Fruit fly (Drosophila melanogaster) whole organism, embryonic: ENCODE measurements around the gene Acyp2.

ENCODE experiments used
- Aef1 ChIP-seq: fragments of 200-800 bp; sonication (Bioruptor generic); IDR thresholded peaks from 3 replicates; pipeline ENCODE4 v1.3.6; 2022; ENCODE audit warnings: missing biosample characterization, missing genetic modification characterization
- B-H2 ChIP-seq: fragments of 200-800 bp; sonication (Bioruptor generic); optimal IDR thresholded peaks from 2 replicates; lab custom pipeline; 2018; ENCODE audit warnings: missing biosample characterization, mild to moderate bottlenecking, missing genetic modification characterization
- CG10267 ChIP-seq: fragments of 200-800 bp; sonication (Bioruptor generic); optimal IDR thresholded peaks from 2 replicates; lab custom pipeline; 2018; ENCODE audit warnings: missing biosample characterization, mild to moderate bottlenecking, missing genetic modification characterization, moderate library complexity
- CG10959 ChIP-seq: fragments of 200-800 bp; sonication (Bioruptor generic); IDR thresholded peaks from 2 replicates; pipeline ENCODE4 v1.3.6; 2022; ENCODE audit warnings: missing biosample characterization, missing genetic modification characterization
- CG13287 ChIP-seq: fragments of 200-800 bp; sonication (Bioruptor generic); IDR thresholded peaks from 2 replicates; pipeline ENCODE4 v1.3.6; 2022; ENCODE audit warnings: missing biosample characterization, missing genetic modification characterization; ENCODE audit not compliant: partially characterized antibody
- CG14050 ChIP-seq: fragments of 200-800 bp; sonication (Bioruptor generic); IDR thresholded peaks from 3 replicates; pipeline ENCODE4 v1.3.6; 2022; ENCODE audit warnings: missing biosample characterization, missing genetic modification characterization
- CG16779 ChIP-seq: fragments of 200-800 bp; sonication (Bioruptor generic); IDR thresholded peaks from 2 replicates; pipeline ENCODE4 v1.3.6; 2022; ENCODE audit warnings: missing biosample characterization, missing genetic modification characterization
- CG18011 ChIP-seq: fragments of 200-800 bp; sonication (Bioruptor generic); optimal IDR thresholded peaks from 2 replicates; lab custom pipeline; 2017; ENCODE audit warnings: missing biosample characterization, missing genetic modification characterization, mild to moderate bottlenecking, moderate library complexity, missing genotype
- CG18476 ChIP-seq: fragments of 200-800 bp; sonication (Bioruptor generic); optimal IDR thresholded peaks from 2 replicates; lab custom pipeline; 2016; ENCODE audit warnings: missing biosample characterization, mild to moderate bottlenecking, missing genetic modification characterization
- CG30403 ChIP-seq: fragments of 200-800 bp; sonication (Bioruptor generic); optimal IDR thresholded peaks from 3 replicates; lab custom pipeline; 2016; ENCODE audit warnings: missing biosample characterization, missing genetic modification characterization
- CG34224 ChIP-seq: fragments of 200-800 bp; sonication (Bioruptor generic); IDR thresholded peaks from 3 replicates; pipeline ENCODE4 v1.3.6; 2022; ENCODE audit warnings: missing biosample characterization, missing genetic modification characterization; ENCODE audit not compliant: partially characterized antibody
- CG4328 ChIP-seq: fragments of 200-800 bp; sonication (Bioruptor generic); optimal IDR thresholded peaks from 3 replicates; lab custom pipeline; 2017; ENCODE audit warnings: missing biosample characterization, missing genetic modification reagents, missing genetic modification characterization
- CG4360 ChIP-seq: fragments of 200-800 bp; sonication (Bioruptor generic); IDR thresholded peaks from 2 replicates; pipeline ENCODE4 v1.3.6; 2022; ENCODE audit warnings: missing biosample characterization, missing genetic modification characterization
- CG4730 ChIP-seq: fragments of 200-800 bp; sonication (Bioruptor generic); IDR thresholded peaks from 2 replicates; pipeline ENCODE4 v1.3.6; 2022; ENCODE audit warnings: missing biosample characterization, missing genetic modification characterization
- CG7839 ChIP-seq: fragments of 200-800 bp; sonication (Bioruptor generic); optimal IDR thresholded peaks from 3 replicates; lab custom pipeline; 2018; ENCODE audit warnings: missing biosample characterization, mild to moderate bottlenecking, missing genetic modification characterization, moderate library complexity
- CG8359 ChIP-seq: fragments of 200-800 bp; sonication (Bioruptor generic); optimal IDR thresholded peaks from 2 replicates; lab custom pipeline; 2017; ENCODE audit warnings: missing biosample characterization, mild to moderate bottlenecking, missing genetic modification characterization, borderline replicate concordance
- CG8765 ChIP-seq: fragments of 200-800 bp; sonication (Bioruptor generic); IDR thresholded peaks from 2 replicates; pipeline ENCODE4 v1.3.6; 2022; ENCODE audit warnings: missing biosample characterization, missing genetic modification characterization
- CG9817 ChIP-seq: fragments of 200-800 bp; sonication (Bioruptor generic); optimal IDR thresholded peaks from 2 replicates; lab custom pipeline; 2018; ENCODE audit warnings: missing biosample characterization, mild to moderate bottlenecking, missing genetic modification characterization, moderate library complexity
- CkIIα-i1 ChIP-seq: fragments of 200-800 bp; sonication (Bioruptor generic); IDR thresholded peaks from 2 replicates; pipeline ENCODE4 v1.3.6; 2022; ENCODE audit warnings: missing biosample characterization, missing genetic modification characterization
- Doc3 ChIP-seq: fragments of 200-800 bp; sonication (Bioruptor generic); IDR thresholded peaks from 3 replicates; pipeline ENCODE4 v1.3.6; 2022; ENCODE audit warnings: missing biosample characterization, missing genetic modification characterization; ENCODE audit not compliant: partially characterized antibody
- Dp ChIP-seq: fragments of 200-800 bp; sonication (Bioruptor generic); optimal IDR thresholded peaks from 2 replicates; lab custom pipeline; 2018; ENCODE audit warnings: missing biosample characterization, mild to moderate bottlenecking, missing genetic modification characterization, moderate library complexity
- Dref ChIP-seq: fragments of 200-800 bp; sonication (Bioruptor generic); IDR thresholded peaks from 2 replicates; pipeline ENCODE4 v1.3.6; 2022; ENCODE audit warnings: missing biosample characterization, missing genetic modification characterization
- Gsc ChIP-seq: fragments of 200-800 bp; sonication (Bioruptor generic); IDR thresholded peaks from 2 replicates; pipeline ENCODE4 v1.3.6; 2022; ENCODE audit warnings: missing biosample characterization, missing genetic modification characterization
- HLH54F ChIP-seq: fragments of 200-800 bp; sonication (Bioruptor generic); optimal IDR thresholded peaks from 3 replicates; lab custom pipeline; 2016; ENCODE audit warnings: missing biosample characterization, missing genetic modification characterization
- HmgD ChIP-seq: fragments of 200-800 bp; sonication (Bioruptor generic); optimal IDR thresholded peaks from 3 replicates; lab custom pipeline; 2016; ENCODE audit warnings: missing biosample characterization, missing genetic modification characterization
- HmgZ ChIP-seq: fragments of 200-800 bp; sonication (Bioruptor generic); optimal IDR thresholded peaks from 2 replicates; lab custom pipeline; 2018; ENCODE audit warnings: missing biosample characterization, mild to moderate bottlenecking, missing genetic modification characterization
- Hr51 ChIP-seq, 2 experiments: fragments of 200-800 bp; sonication (Bioruptor generic); optimal IDR thresholded peaks; 2 replicates in 1 of 2; 3 replicates in 1 of 2; lab custom pipeline; 2016 to 2018; ENCODE audit warnings: missing biosample characterization in 2 of 2, missing genetic modification characterization in 2 of 2, mild to moderate bottlenecking in 1 of 2, moderate library complexity in 1 of 2
- Optix ChIP-seq: fragments of 200-800 bp; sonication (Bioruptor generic); IDR thresholded peaks from 3 replicates; pipeline ENCODE4 v1.3.6; 2022; ENCODE audit warnings: missing biosample characterization, missing genetic modification characterization
- Sin3A ChIP-seq: fragments of >200 bp; optimal IDR thresholded peaks from 2 replicates; lab custom pipeline; 2018
- Sox102F ChIP-seq: fragments of 200-800 bp; sonication (Bioruptor generic); optimal IDR thresholded peaks from 2 replicates; lab custom pipeline; 2018; ENCODE audit warnings: missing biosample characterization, mild to moderate bottlenecking, missing genetic modification characterization, moderate library complexity
- ash1 ChIP-seq: fragments of 200-800 bp; sonication (Bioruptor generic); optimal IDR thresholded peaks from 2 replicates; lab custom pipeline; 2018; ENCODE audit warnings: missing biosample characterization, mild to moderate bottlenecking, missing genetic modification characterization
- btn ChIP-seq: fragments of 200-800 bp; sonication (Bioruptor generic); optimal IDR thresholded peaks from 2 replicates; lab custom pipeline; 2016; ENCODE audit warnings: missing biosample characterization, missing genetic modification characterization
- cas ChIP-seq: fragments of 200-800 bp; sonication (Bioruptor generic); IDR thresholded peaks from 2 replicates; pipeline ENCODE4 v1.3.6; 2022; ENCODE audit warnings: missing biosample characterization, missing genetic modification characterization
- chm ChIP-seq: fragments of 200-800 bp; sonication (Bioruptor generic); IDR thresholded peaks from 2 replicates; pipeline ENCODE4 v1.3.6; 2022; ENCODE audit warnings: missing biosample characterization, missing genetic modification characterization
- ci ChIP-seq: fragments of 200-800 bp; sonication (Bioruptor generic); IDR thresholded peaks from 3 replicates; pipeline ENCODE4 v1.3.6; 2022; ENCODE audit warnings: missing biosample characterization, missing genetic modification characterization
- fd96Cb ChIP-seq: fragments of 200-800 bp; sonication (Bioruptor generic); optimal IDR thresholded peaks from 2 replicates; lab custom pipeline; 2018; ENCODE audit warnings: missing biosample characterization, mild to moderate bottlenecking, missing genetic modification characterization, moderate library complexity
- fru ChIP-seq: fragments of >200 bp; optimal IDR thresholded peaks from 2 replicates; lab custom pipeline; 2017
- grau ChIP-seq: fragments of 200-800 bp; optimal IDR thresholded peaks from 3 replicates; lab custom pipeline; 2019; ENCODE audit warnings: missing biosample characterization, mild to moderate bottlenecking, missing genetic modification characterization, moderate library complexity
- gsb ChIP-seq: fragments of 200-800 bp; sonication (Bioruptor generic); IDR thresholded peaks from 2 replicates; pipeline ENCODE4 v1.3.6; 2022; ENCODE audit warnings: missing biosample characterization, missing genetic modification characterization
- ham ChIP-seq: fragments of 200-800 bp; sonication (Bioruptor generic); IDR thresholded peaks from 2 replicates; pipeline ENCODE4 v1.3.6; 2022; ENCODE audit warnings: missing biosample characterization, missing genetic modification characterization
- hth ChIP-seq: fragments of >200 bp; optimal IDR thresholded peaks from 2 replicates; lab custom pipeline; 2017; ENCODE audit warnings: inconsistent platforms
- mam ChIP-seq: fragments of 200-800 bp; sonication (Bioruptor generic); optimal IDR thresholded peaks from 3 replicates; lab custom pipeline; 2016; ENCODE audit warnings: missing biosample characterization, missing genetic modification characterization
- mirr ChIP-seq: fragments of 200-800 bp; sonication (Bioruptor generic); optimal IDR thresholded peaks from 3 replicates; lab custom pipeline; 2018; ENCODE audit warnings: missing biosample characterization, mild to moderate bottlenecking, missing genetic modification characterization
- peb ChIP-seq: fragments of 200-800 bp; sonication (Bioruptor generic); IDR thresholded peaks from 2 replicates; pipeline ENCODE4 v1.3.6; 2022; ENCODE audit warnings: missing biosample characterization, missing genetic modification characterization
- pho ChIP-seq: fragments of 200-800 bp; sonication (Bioruptor generic); optimal IDR thresholded peaks from 2 replicates; lab custom pipeline; 2016; ENCODE audit warnings: missing biosample characterization, missing genetic modification characterization
- sd ChIP-seq: fragments of 200-800 bp; sonication (Bioruptor generic); optimal IDR thresholded peaks from 3 replicates; lab custom pipeline; 2018; ENCODE audit warnings: missing biosample characterization, mild to moderate bottlenecking, missing genetic modification characterization, moderate library complexity
- sens-2 ChIP-seq: fragments of 200-800 bp; sonication (Bioruptor generic); IDR thresholded peaks from 2 replicates; pipeline ENCODE4 v1.3.6; 2022; ENCODE audit warnings: missing biosample characterization, missing genetic modification characterization
- slp2 ChIP-seq: fragments of 200-800 bp; sonication (Bioruptor generic); optimal IDR thresholded peaks from 2 replicates; lab custom pipeline; 2016; ENCODE audit warnings: missing biosample characterization, missing genetic modification characterization
- so ChIP-seq: fragments of 200-800 bp; sonication (Bioruptor generic); IDR thresholded peaks from 3 replicates; pipeline ENCODE4 v1.3.6; 2022; ENCODE audit warnings: missing biosample characterization, missing genetic modification characterization
- sqz ChIP-seq: fragments of 200-800 bp; sonication (Bioruptor generic); optimal IDR thresholded peaks from 3 replicates; lab custom pipeline; 2018; ENCODE audit warnings: missing biosample characterization, mild to moderate bottlenecking, missing genetic modification characterization
- unc-4 ChIP-seq: fragments of 200-800 bp; sonication (Bioruptor generic); IDR thresholded peaks from 2 replicates; pipeline ENCODE4 v1.3.6; 2022; ENCODE audit warnings: missing biosample characterization, missing genetic modification characterization; ENCODE audit not compliant: partially characterized antibody
- wek ChIP-seq: fragments of 200-800 bp; sonication (Bioruptor generic); optimal IDR thresholded peaks from 3 replicates; lab custom pipeline; 2018; ENCODE audit warnings: missing biosample characterization, mild to moderate bottlenecking, missing genetic modification characterization, moderate library complexity
- zfh1 ChIP-seq: fragments of 200-800 bp; sonication (Bioruptor generic); IDR thresholded peaks from 3 replicates; pipeline ENCODE4 v1.3.6; 2022; ENCODE audit warnings: missing biosample characterization, missing genetic modification characterization

Acyp2 gene

dm6 chr3R:15832525-15832924, 40.0 kb downstream of the Acyp2 start, which contains the start of gene rec:
Gene rec, minus strand, starts transcription at chr3R:15832632.
- TF ChIP-seq CG14050 (GFP tag; lab: Robert Waterston, UW) (no peak), CG16779 (no peak), chm (GFP tag; lab: Robert Waterston, UW) (no peak), zfh1 (no peak), CG4328 (GFP tag; lab: Kevin White, UChicago) (no peak), CG8359 (no peak), CG9817 (tag; lab: Kevin White, UChicago) (no peak), pho (GFP tag; lab: Kevin White, UChicago) (no peak), HLH54F (no peak), CG13287 (GFP tag; lab: Robert Waterston, UW) (peak; percentile 74), btn (GFP tag; lab: Kevin White, UChicago) (no peak), ci (no peak), Dref (peak; percentile 52), HmgD (no peak), HmgZ (tag; lab: Kevin White, UChicago) (no peak), mam (no peak), CG10267 (tag; lab: Kevin White, UChicago) (peak; percentile 14), wek (GFP tag; lab: Kevin White, UChicago) (no peak), CG10959 (no peak), CG30403 (no peak), peb (GFP tag; lab: Robert Waterston, UW) (no peak), CG18011 (GFP tag; lab: Kevin White, UChicago) (no peak), hth (no peak), gsb (GFP tag; lab: Robert Waterston, UW) (no peak), fd96Cb (no peak), cas (GFP tag; lab: Robert Waterston, UW) (no peak), CG18476 (no peak), Optix (GFP tag; lab: Robert Waterston, UW) (no peak), Sin3A (lab: Kevin White, UChicago) (peak; percentile 17), B-H2 (no peak), Sox102F (GFP tag; lab: Kevin White, UChicago) (no peak), Aef1 (GFP tag; lab: Robert Waterston, UW) (no peak), ash1 (no peak), CG7839 (tag; lab: Kevin White, UChicago) (no peak), mirr (GFP tag; lab: Kevin White, UChicago) (no peak), CG8765 (GFP tag; lab: Robert Waterston, UW) (no peak), CG34224 (peak; percentile 42; the same call in 1 of the 3 replicates), ham (no peak), Gsc (GFP tag; lab: Robert Waterston, UW) (no peak), fru (no peak), sd (tag; lab: Kevin White, UChicago) (no peak), CG4730 (GFP tag; lab: Robert Waterston, UW) (no peak), CkIIα-i1 (GFP tag; lab: Robert Waterston, UW) (no peak), slp2 (no peak), grau (tag; lab: Kevin White, UChicago) (no peak), Hr51 (GFP tag; optimal IDR thresholded peaks at IDR 0.05; lab: Kevin White, UChicago) (no peak), CG4360 (no peak), so (GFP tag; lab: Robert Waterston, UW) (no peak), Doc3 (GFP tag; lab: Robert Waterston, UW) (peak; percentile 52; the same call in 1 of the 3 replicates), unc-4 (peak; percentile 63), sens-2 (no peak), Dp (GFP tag; lab: Kevin White, UChicago) (peak; percentile 54), sqz (GFP tag; lab: Kevin White, UChicago) (no peak)
